Worm (Caenorhabditis elegans) whole organism, L2 larva: ENCODE measurements around the gene F09C8.2.

ENCODE experiments used
- C34F6.9 ChIP-seq: fragments of 150-350 bp; optimal IDR thresholded peaks from 2 replicates; lab custom pipeline; 2014; ENCODE audit warnings: missing biosample characterization, missing genetic modification characterization
- R02D3.7 ChIP-seq: fragments of 150-350 bp; optimal IDR thresholded peaks from 2 replicates; lab custom pipeline; 2014; ENCODE audit warnings: missing biosample characterization, missing genetic modification characterization
- Y55F3AM.14 ChIP-seq: fragments of 200-800 bp; sonication (Bioruptor generic); optimal IDR thresholded peaks from 2 replicates; lab custom pipeline; 2018; ENCODE audit warnings: mild to moderate bottlenecking, missing genetic modification characterization, missing compliant biosample characterization
- ZK546.5 ChIP-seq: sonication (generic microtip); optimal IDR thresholded peaks from 2 replicates; lab custom pipeline; 2017; ENCODE audit warnings: missing biosample characterization, missing genetic modification characterization
- alr-1 ChIP-seq: fragments of 150-350 bp; optimal IDR thresholded peaks from 2 replicates; lab custom pipeline; 2014; ENCODE audit warnings: missing biosample characterization, missing genetic modification characterization
- ama-1 ChIP-seq: fragments of 150-350 bp; optimal IDR thresholded peaks from 2 replicates; lab custom pipeline; 2018; ENCODE audit warnings: inconsistent platforms
- blmp-1 ChIP-seq: sonication (generic microtip); optimal IDR thresholded peaks from 2 replicates; lab custom pipeline; 2017; ENCODE audit warnings: missing genetic modification characterization, mild to moderate bottlenecking, missing compliant biosample characterization, antibody characterized with exemption, moderate library complexity; ENCODE audit not compliant: insufficient read depth
- ceh-16 ChIP-seq: fragments of 150-350 bp; optimal IDR thresholded peaks from 2 replicates; lab custom pipeline; 2014; ENCODE audit warnings: missing biosample characterization, missing genetic modification characterization
- ceh-82 ChIP-seq: fragments of 150-350 bp; optimal IDR thresholded peaks from 2 replicates; lab custom pipeline; 2014; ENCODE audit warnings: missing biosample characterization, missing genetic modification characterization
- crh-2 ChIP-seq: sonication (generic microtip); optimal IDR thresholded peaks from 2 replicates; lab custom pipeline; 2017; ENCODE audit warnings: missing biosample characterization, missing genetic modification characterization
- dmd-4 ChIP-seq: sonication (generic microtip); optimal IDR thresholded peaks from 2 replicates; lab custom pipeline; 2017; ENCODE audit warnings: missing biosample characterization, missing genetic modification characterization
- egl-27 ChIP-seq: sonication (generic microtip); optimal IDR thresholded peaks from 3 replicates; lab custom pipeline; 2017; ENCODE audit warnings: missing biosample characterization, missing genetic modification reagents, missing genetic modification characterization
- elt-1 ChIP-seq: fragments of 150-350 bp; optimal IDR thresholded peaks from 2 replicates; lab custom pipeline; 2014; ENCODE audit warnings: missing biosample characterization, missing genetic modification characterization
- fos-1 ChIP-seq: fragments of 150-350 bp; optimal IDR thresholded peaks from 2 replicates; lab custom pipeline; 2014; ENCODE audit warnings: missing biosample characterization, missing genetic modification characterization
- lin-13 ChIP-seq: fragments of 150-350 bp; optimal IDR thresholded peaks from 2 replicates; lab custom pipeline; 2014; ENCODE audit warnings: missing biosample characterization, missing genetic modification reagents, missing genetic modification characterization
- lin-39 ChIP-seq: fragments of 150-350 bp; optimal IDR thresholded peaks from 2 replicates; lab custom pipeline; 2014; ENCODE audit warnings: missing biosample characterization, missing genetic modification reagents, missing genetic modification characterization
- lsy-2 ChIP-seq, 2 experiments: fragments of 150-350 bp in 1 of 2; sonication (generic microtip) in 1 of 2; optimal IDR thresholded peaks; 2 replicates each; lab custom pipeline; 2014 to 2017; ENCODE audit warnings: missing biosample characterization in 2 of 2, missing genetic modification characterization in 2 of 2
- mdl-1 ChIP-seq, 2 experiments: fragments of 150-350 bp in 1 of 2; sonication (generic microtip) in 1 of 2; optimal IDR thresholded peaks; 2 replicates each; lab custom pipeline; 2017; ENCODE audit warnings: missing biosample characterization in 2 of 2, missing genetic modification characterization in 2 of 2
- nhr-10 ChIP-seq: sonication (generic microtip); optimal IDR thresholded peaks from 2 replicates; lab custom pipeline; 2017; ENCODE audit warnings: missing biosample characterization, missing genetic modification characterization
- nhr-11 ChIP-seq: fragments of 150-350 bp; optimal IDR thresholded peaks from 2 replicates; lab custom pipeline; 2014; ENCODE audit warnings: missing biosample characterization, missing genetic modification characterization
- nhr-129 ChIP-seq: fragments of 150-350 bp; optimal IDR thresholded peaks from 2 replicates; lab custom pipeline; 2014; ENCODE audit warnings: missing biosample characterization, missing genetic modification characterization
- nhr-237 ChIP-seq: fragments of 150-350 bp; optimal IDR thresholded peaks from 2 replicates; lab custom pipeline; 2014; ENCODE audit warnings: missing biosample characterization, missing genetic modification characterization
- nhr-25 ChIP-seq: fragments of 150-350 bp; sonication (generic microtip); optimal IDR thresholded peaks from 3 replicates; lab custom pipeline; 2014; ENCODE audit warnings: missing biosample characterization, missing genetic modification characterization
- nhr-6 ChIP-seq: fragments of 150-350 bp; optimal IDR thresholded peaks from 2 replicates; lab custom pipeline; 2014; ENCODE audit warnings: missing biosample characterization, missing genetic modification characterization
- nhr-77 ChIP-seq: fragments of 150-350 bp; optimal IDR thresholded peaks from 2 replicates; lab custom pipeline; 2014; ENCODE audit warnings: missing biosample characterization, missing genetic modification characterization
- peb-1 ChIP-seq: fragments of 150-350 bp; optimal IDR thresholded peaks from 2 replicates; lab custom pipeline; 2014; ENCODE audit warnings: missing biosample characterization, missing genetic modification characterization
- skn-1 ChIP-seq: sonication (generic microtip); optimal IDR thresholded peaks from 2 replicates; lab custom pipeline; 2017; ENCODE audit warnings: missing biosample characterization, missing genetic modification characterization
- sma-9 ChIP-seq, 2 experiments: fragments of 150-350 bp in 1 of 2; sonication (generic microtip) in 1 of 2; optimal IDR thresholded peaks; 2 replicates each; lab custom pipeline; 2014 to 2016; ENCODE audit warnings: missing genetic modification characterization in 2 of 2, mild to moderate bottlenecking in 1 of 2, missing biosample characterization in 1 of 2, missing compliant biosample characterization in 1 of 2, missing genetic modification reagents in 1 of 2, moderate library complexity in 1 of 2
- snpc-4 ChIP-seq: fragments of 150-350 bp; optimal IDR thresholded peaks from 2 replicates; lab custom pipeline; 2014; ENCODE audit warnings: missing biosample characterization, missing genetic modification characterization
- unc-39 ChIP-seq: fragments of 150-350 bp; optimal IDR thresholded peaks from 2 replicates; lab custom pipeline; 2014; ENCODE audit warnings: missing biosample characterization, missing genetic modification characterization
- unc-62 ChIP-seq: fragments of 150-350 bp; optimal IDR thresholded peaks from 2 replicates; lab custom pipeline; 2014; ENCODE audit warnings: missing biosample characterization, missing genetic modification reagents, missing genetic modification characterization
- zag-1 ChIP-seq: fragments of 150-350 bp; optimal IDR thresholded peaks from 2 replicates; lab custom pipeline; 2014; ENCODE audit warnings: missing biosample characterization, missing genetic modification characterization
- ztf-11 ChIP-seq: sonication (generic microtip); optimal IDR thresholded peaks from 2 replicates; lab custom pipeline; 2017; ENCODE audit warnings: missing biosample characterization, missing genetic modification characterization
- ztf-4 ChIP-seq: fragments of 150-350 bp; optimal IDR thresholded peaks from 2 replicates; lab custom pipeline; 2014; ENCODE audit warnings: missing biosample characterization, missing genetic modification characterization

The F09C8.2 gene

ce11 chrX:16124794-16125193, 22.0 kb downstream of the F09C8.2 start:
- no peak for TF ChIP-seq nhr-6
- TF ChIP-seq skn-1 (tag; lab: Kevin White, UChicago) = no peak
- no peak for TF ChIP-seq nhr-77 (tag; lab: Kevin White, UChicago)
- no peak for TF ChIP-seq ceh-16 (tag; lab: Kevin White, UChicago)
- TF ChIP-seq ceh-82 (tag; lab: Kevin White, UChicago) = no peak
- no peak for TF ChIP-seq crh-2 (tag; lab: Kevin White, UChicago)
- TF ChIP-seq lin-13 (GFP tag; lab: Kevin White, UChicago) = no peak
- TF ChIP-seq mdl-1 (tag; optimal IDR thresholded peaks at IDR 0.05; lab: Kevin White, UChicago) = no peak
- TF ChIP-seq fos-1 (tag; lab: Kevin White, UChicago) = no peak

- TF ChIP-seq nhr-129 (tag; lab: Kevin White, UChicago) (no peak), R02D3.7 (tag; lab: Kevin White, UChicago) (no peak), C34F6.9 (tag; lab: Kevin White, UChicago) (no peak), skn-1 (tag; lab: Kevin White, UChicago) (no peak), nhr-11 (no peak), alr-1 (tag; lab: Kevin White, UChicago) (no peak), nhr-10 (tag; lab: Kevin White, UChicago) (no peak), blmp-1 (tag; lab: Kevin White, UChicago) (no peak), unc-62 (GFP tag; lab: Kevin White, UChicago) (no peak), crh-2 (tag; lab: Kevin White, UChicago) (no peak), lsy-2 (tag; optimal IDR thresholded peaks at IDR 0.05; lab: Kevin White, UChicago) (no peak), ZK546.5 (no peak)
These were observed 22.5 kb downstream of the F09C8.2 start for ce11 chrX:16124290-16124689.

- TF ChIP-seq snpc-4 (tag; lab: Kevin White, UChicago) (no peak), ztf-4 (tag; lab: Kevin White, UChicago) (no peak), zag-1 (tag; lab: Kevin White, UChicago) (no peak)
These were observed 24.2 kb downstream of the F09C8.2 start for ce11 chrX:16122628-16123027.

ce11 chrX:16117618-16118017, 29.2 kb downstream of the F09C8.2 start:
- TF ChIP-seq skn-1 (tag; lab: Kevin White, UChicago) (no peak), R02D3.7 (tag; lab: Kevin White, UChicago) (no peak), ceh-16 (tag; lab: Kevin White, UChicago) (no peak), ztf-11 (no peak), dmd-4 (tag; lab: Kevin White, UChicago) (no peak), elt-1 (tag; lab: Kevin White, UChicago) (no peak), ama-1 (no peak), sma-9 (GFP tag; optimal IDR thresholded peaks at IDR 0.05; lab: Kevin White, UChicago) (no peak), sma-9 (tag; optimal IDR thresholded peaks at IDR 0.05; lab: Kevin White, UChicago) (no peak)

ce11 chrX:16117176-16117575, 29.6 kb downstream of the F09C8.2 start:
- TF ChIP-seq nhr-237 (tag; lab: Kevin White, UChicago) (no peak), egl-27 (no peak), lin-39 (tag; lab: Kevin White, UChicago) (no peak), fos-1 (tag; lab: Kevin White, UChicago) (no peak), dmd-4 (tag; lab: Kevin White, UChicago) (no peak), lsy-2 (tag; optimal IDR thresholded peaks at IDR 0.05; lab: Kevin White, UChicago) (no peak), nhr-6 (no peak), alr-1 (tag; lab: Kevin White, UChicago) (no peak)
- TF ChIP-seq, all 48 proteins: peak for 0

ce11 chrX:16116279-16116678, 30.5 kb downstream of the F09C8.2 start:
- TF ChIP-seq ceh-82 (tag; lab: Kevin White, UChicago) = no peak
- no peak for TF ChIP-seq nhr-25 (tag; lab: Kevin White, UChicago)
- no peak for TF ChIP-seq Y55F3AM.14 (GFP tag; lab: Kevin White, UChicago)
- no peak for TF ChIP-seq unc-39
- TF ChIP-seq nhr-77 (tag; lab: Kevin White, UChicago) = no peak
- no peak for TF ChIP-seq peb-1 (tag; lab: Kevin White, UChicago)
